Worm (Caenorhabditis elegans) whole organism, late embryonic: ENCODE results near the gene ZK1320.3.

Source experiments
- K02D7.2 ChIP-seq: sonication (generic microtip); optimal IDR thresholded peaks from 2 replicates; lab custom pipeline; 2017; ENCODE audit warnings: mild to moderate bottlenecking, missing genetic modification characterization, missing compliant biosample characterization
- K09A11.1 ChIP-seq: sonication (generic microtip); optimal IDR thresholded peaks from 2 replicates; lab custom pipeline; 2017; ENCODE audit warnings: antibody characterized with exemption, mild to moderate bottlenecking, missing genetic modification characterization, missing compliant biosample characterization; ENCODE audit not compliant: insufficient read depth
- T23F11.4 ChIP-seq: fragments of 200-800 bp; sonication (Bioruptor generic); optimal IDR thresholded peaks from 2 replicates; lab custom pipeline; 2018; ENCODE audit warnings: mild to moderate bottlenecking, missing genetic modification characterization, missing compliant biosample characterization
- Y22D7AL.16 ChIP-seq: sonication (generic microtip); optimal IDR thresholded peaks from 2 replicates; lab custom pipeline; 2016; ENCODE audit warnings: missing genetic modification characterization, missing compliant biosample characterization
- ahr-1 ChIP-seq: sonication (generic microtip); optimal IDR thresholded peaks from 2 replicates; lab custom pipeline; 2016; ENCODE audit warnings: missing genetic modification characterization, missing compliant biosample characterization
- ama-1 ChIP-seq: fragments of 150-350 bp; optimal IDR thresholded peaks from 2 replicates; lab custom pipeline; 2014
- ceh-14 ChIP-seq: sonication (generic microtip); optimal IDR thresholded peaks from 2 replicates; lab custom pipeline; 2016; ENCODE audit warnings: missing genotype, missing genetic modification characterization, missing compliant biosample characterization
- ceh-24 ChIP-seq: sonication (generic microtip); optimal IDR thresholded peaks from 2 replicates; lab custom pipeline; 2016; ENCODE audit warnings: mild to moderate bottlenecking, missing genetic modification characterization, missing compliant biosample characterization
- ceh-31 ChIP-seq: sonication (generic microtip); optimal IDR thresholded peaks from 2 replicates; lab custom pipeline; 2016; ENCODE audit warnings: missing genetic modification characterization, missing compliant biosample characterization
- ceh-34 ChIP-seq: sonication (generic microtip); optimal IDR thresholded peaks from 2 replicates; lab custom pipeline; 2016; ENCODE audit warnings: mild to moderate bottlenecking, missing genetic modification characterization, missing compliant biosample characterization
- ceh-6 ChIP-seq: fragments of 200-800 bp; sonication (Bioruptor generic); optimal IDR thresholded peaks from 2 replicates; lab custom pipeline; 2018; ENCODE audit warnings: mild to moderate bottlenecking, missing genetic modification characterization, missing compliant biosample characterization
- dmd-4 ChIP-seq: sonication (generic microtip); optimal IDR thresholded peaks from 2 replicates; lab custom pipeline; 2016; ENCODE audit warnings: borderline replicate concordance, missing genetic modification characterization, missing compliant biosample characterization
- dve-1 ChIP-seq: sonication (generic microtip); optimal IDR thresholded peaks from 2 replicates; lab custom pipeline; 2017; ENCODE audit warnings: antibody characterized with exemption, mild to moderate bottlenecking, missing genetic modification characterization, missing compliant biosample characterization
- elt-2 ChIP-seq: sonication (generic microtip); optimal IDR thresholded peaks from 2 replicates; lab custom pipeline; 2016; ENCODE audit warnings: missing genetic modification reagents, missing genetic modification characterization, missing compliant biosample characterization
- elt-4 ChIP-seq: sonication (generic microtip); optimal IDR thresholded peaks from 2 replicates; lab custom pipeline; 2016; ENCODE audit warnings: missing genetic modification characterization, missing compliant biosample characterization
- ets-4 ChIP-seq: sonication (generic microtip); optimal IDR thresholded peaks from 2 replicates; lab custom pipeline; 2016; ENCODE audit warnings: missing genetic modification characterization, missing compliant biosample characterization
- eyg-1 ChIP-seq: sonication (generic microtip); optimal IDR thresholded peaks from 2 replicates; lab custom pipeline; 2016; ENCODE audit warnings: missing genotype, missing genetic modification characterization, missing compliant biosample characterization
- gmeb-2 ChIP-seq: sonication (generic microtip); optimal IDR thresholded peaks from 2 replicates; lab custom pipeline; 2016; ENCODE audit warnings: missing genetic modification characterization, inconsistent platforms, missing compliant biosample characterization
- hlh-13 ChIP-seq: fragments of 200-800 bp; sonication (Bioruptor generic); optimal IDR thresholded peaks from 2 replicates; lab custom pipeline; 2018; ENCODE audit warnings: mild to moderate bottlenecking, missing genetic modification characterization, missing compliant biosample characterization
- hlh-8 ChIP-seq: sonication (generic microtip); optimal IDR thresholded peaks from 2 replicates; lab custom pipeline; 2016; ENCODE audit warnings: missing genotype, missing genetic modification characterization, missing compliant biosample characterization
- lim-6 ChIP-seq: sonication (generic microtip); optimal IDR thresholded peaks from 2 replicates; lab custom pipeline; 2016; ENCODE audit warnings: missing genetic modification characterization, missing compliant biosample characterization
- nhr-11 ChIP-seq: fragments of 150-350 bp; optimal IDR thresholded peaks from 2 replicates; lab custom pipeline; 2014; ENCODE audit warnings: missing biosample characterization, missing genetic modification characterization
- npax-4 ChIP-seq: sonication (generic microtip); optimal IDR thresholded peaks from 2 replicates; lab custom pipeline; 2016; ENCODE audit warnings: missing genetic modification characterization, missing compliant biosample characterization
- pag-3 ChIP-seq: sonication (generic microtip); optimal IDR thresholded peaks from 2 replicates; lab custom pipeline; 2016; ENCODE audit warnings: missing compliant biosample characterization, missing genetic modification characterization, borderline replicate concordance
- pat-9 ChIP-seq: fragments of 200-800 bp; sonication (Bioruptor generic); optimal IDR thresholded peaks from 2 replicates; lab custom pipeline; 2018; ENCODE audit warnings: mild to moderate bottlenecking, missing genetic modification characterization, moderate library complexity, missing compliant biosample characterization
- pax-1 ChIP-seq: fragments of 150-350 bp; optimal IDR thresholded peaks from 2 replicates; lab custom pipeline; 2014; ENCODE audit warnings: missing biosample characterization, missing genetic modification characterization
- pha-2 ChIP-seq: sonication (generic microtip); optimal IDR thresholded peaks from 2 replicates; lab custom pipeline; 2017; ENCODE audit warnings: mild to moderate bottlenecking, missing genetic modification characterization, missing compliant biosample characterization
- pha-4 ChIP-seq: fragments of 150-350 bp; optimal IDR thresholded peaks from 2 replicates; lab custom pipeline; 2018; ENCODE audit warnings: missing biosample characterization, missing genetic modification reagents, missing genetic modification characterization
- pqm-1 ChIP-seq: sonication (generic microtip); optimal IDR thresholded peaks from 2 replicates; lab custom pipeline; 2016; ENCODE audit warnings: missing genetic modification characterization, missing compliant biosample characterization
- rnt-1 ChIP-seq: sonication (generic microtip); optimal IDR thresholded peaks from 2 replicates; lab custom pipeline; 2016; ENCODE audit warnings: missing genetic modification characterization, missing compliant biosample characterization
- ttx-3 ChIP-seq: sonication (generic microtip); optimal IDR thresholded peaks from 2 replicates; lab custom pipeline; 2016; ENCODE audit warnings: missing genetic modification reagents, missing genetic modification characterization, missing compliant biosample characterization
- unc-42 ChIP-seq: sonication (generic microtip); optimal IDR thresholded peaks from 2 replicates; lab custom pipeline; 2016; ENCODE audit warnings: missing genotype, missing genetic modification characterization, missing compliant biosample characterization
- unc-55 ChIP-seq: sonication (generic microtip); optimal IDR thresholded peaks from 2 replicates; lab custom pipeline; 2017; ENCODE audit warnings: missing biosample characterization, missing genetic modification reagents, missing genetic modification characterization
- ztf-16 ChIP-seq: sonication (generic microtip); optimal IDR thresholded peaks from 2 replicates; lab custom pipeline; 2017; ENCODE audit warnings: missing genetic modification characterization, missing compliant biosample characterization

The ZK1320.3 gene

DNA sequence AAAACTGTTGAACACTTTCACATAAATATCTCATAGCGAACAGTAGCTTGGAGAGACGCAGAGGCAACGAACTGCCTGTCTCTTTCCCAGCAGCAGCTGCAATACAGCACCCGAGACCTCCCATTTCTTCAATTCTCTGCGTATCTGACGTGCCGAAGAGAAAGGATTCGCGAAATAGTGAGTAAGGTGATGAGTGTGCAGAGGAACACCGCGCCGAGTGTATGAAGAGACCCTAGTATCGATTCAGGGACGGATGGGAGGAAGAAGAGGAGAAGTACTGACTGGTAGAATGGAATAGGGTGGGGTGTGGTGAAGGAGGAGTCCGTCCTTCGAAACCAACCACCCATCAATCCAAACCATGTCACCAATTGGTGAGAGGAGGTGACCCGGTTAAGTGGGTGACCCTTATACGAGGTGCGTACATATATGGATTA is 14.1 kb downstream of the ZK1320.3 start (continued):
- peak; percentile 58 for TF ChIP-seq dmd-4

DNA sequence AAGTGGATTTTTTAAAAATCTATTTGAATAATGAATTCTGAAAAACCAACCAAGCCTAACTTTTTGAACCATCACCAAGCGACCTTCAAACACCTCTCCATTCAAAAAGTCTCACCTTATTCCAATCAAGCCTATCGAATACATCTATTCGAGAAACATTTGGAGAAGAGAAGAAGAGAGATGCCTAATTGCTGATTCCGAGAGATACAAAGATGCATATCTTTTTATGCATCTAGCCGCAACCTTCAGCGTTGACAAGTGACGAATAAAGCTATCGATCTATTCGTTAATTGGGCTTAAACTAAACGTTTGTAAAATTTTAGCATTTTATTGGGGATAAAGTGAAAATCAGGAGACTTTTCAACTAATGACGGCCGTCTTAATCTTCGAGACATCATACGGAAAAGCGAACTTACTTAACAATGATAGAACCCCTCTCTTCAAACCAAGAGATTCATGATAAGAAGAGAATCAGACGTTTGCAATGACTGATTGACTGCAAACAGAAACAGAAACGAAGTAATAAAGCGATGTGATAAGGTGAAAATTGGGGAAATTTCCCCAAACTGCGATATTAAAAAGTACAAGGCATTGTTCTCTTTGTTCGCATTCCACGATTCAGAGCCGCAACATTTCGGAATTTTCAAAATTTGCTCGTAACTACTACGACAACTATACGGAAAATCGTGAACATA is 15.1 kb downstream of the ZK1320.3 start:
- TF ChIP-seq pha-2 (tag; lab: Kevin White, UChicago) (no peak), rnt-1 (tag; lab: Kevin White, UChicago) (peak; percentile 77), ceh-31 (tag; lab: Kevin White, UChicago) (no peak), npax-4 (tag; lab: Kevin White, UChicago) (no peak), elt-2 (tag; lab: Kevin White, UChicago) (peak; percentile 46), unc-55 (peak; percentile 39), ceh-34 (tag; lab: Kevin White, UChicago) (no peak)

DNA sequence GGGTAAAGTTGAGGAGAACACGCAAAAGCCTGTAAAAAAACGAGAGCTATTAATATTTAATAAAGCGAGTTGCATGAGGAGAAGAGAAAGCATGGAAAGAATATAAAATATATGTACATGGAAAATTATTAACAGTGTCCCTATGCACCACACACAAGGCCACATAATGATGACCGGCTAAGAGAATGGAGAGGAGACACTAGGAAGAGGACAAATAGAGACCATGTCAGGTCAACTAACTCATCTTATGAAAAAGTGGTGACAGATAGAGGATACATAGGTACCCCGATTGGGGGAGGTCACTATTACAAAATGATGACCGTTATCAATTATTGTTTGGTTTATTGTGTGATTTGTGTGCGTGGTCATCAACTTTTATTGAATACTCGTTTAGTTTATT is 15.8 kb downstream of the ZK1320.3 start, which contains the start of gene fzr-1:
TSS of gene fzr-1 (minus strand) at position 29 of the 400 bp plus-strand sequence.
- TF ChIP-seq elt-2 (tag; lab: Kevin White, UChicago) (peak; percentile 16), hlh-13 (no peak)

DNA sequence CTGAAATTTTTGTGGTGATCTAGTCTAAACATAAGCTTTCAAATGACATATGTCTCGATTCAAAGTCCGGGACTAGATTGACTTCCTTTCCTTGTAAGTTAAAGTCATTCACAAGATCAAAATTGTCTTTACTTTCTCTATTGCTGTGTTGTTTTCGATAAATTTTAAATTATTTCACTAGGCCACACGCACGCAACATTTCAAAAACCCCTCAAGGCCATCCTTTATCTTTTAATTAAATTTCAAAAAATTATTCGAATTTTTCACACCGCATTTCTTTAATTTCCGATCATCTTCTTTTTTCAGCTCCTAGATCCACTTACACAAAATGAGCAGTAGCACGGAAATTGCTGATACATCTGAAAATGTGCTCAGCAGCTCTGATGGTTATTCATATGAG is 23.9 kb downstream of the ZK1320.3 start, which contains the start of gene ZK1307.7:
TSS of gene ZK1307.7 (plus strand) at position 301 of the 400 bp plus-strand sequence.
- TF ChIP-seq ahr-1 (tag; lab: Kevin White, UChicago) (no peak), nhr-11 (tag; lab: Kevin White, UChicago) (no peak), eyg-1 (no peak), pha-4 (tag; lab: Kevin White, UChicago) (no peak), T23F11.4 (GFP tag; lab: Kevin White, UChicago) (no peak), dmd-4 (no peak), pag-3 (tag; lab: Kevin White, UChicago) (no peak), unc-55 (no peak), ets-4 (tag; lab: Kevin White, UChicago) (no peak), ttx-3 (no peak), ceh-14 (tag; lab: Kevin White, UChicago) (no peak), rnt-1 (tag; lab: Kevin White, UChicago) (no peak), pax-1 (tag; lab: Kevin White, UChicago) (no peak), ama-1 (lab: Kevin White, UChicago) (no peak), hlh-8 (tag; lab: Kevin White, UChicago) (no peak)

DNA sequence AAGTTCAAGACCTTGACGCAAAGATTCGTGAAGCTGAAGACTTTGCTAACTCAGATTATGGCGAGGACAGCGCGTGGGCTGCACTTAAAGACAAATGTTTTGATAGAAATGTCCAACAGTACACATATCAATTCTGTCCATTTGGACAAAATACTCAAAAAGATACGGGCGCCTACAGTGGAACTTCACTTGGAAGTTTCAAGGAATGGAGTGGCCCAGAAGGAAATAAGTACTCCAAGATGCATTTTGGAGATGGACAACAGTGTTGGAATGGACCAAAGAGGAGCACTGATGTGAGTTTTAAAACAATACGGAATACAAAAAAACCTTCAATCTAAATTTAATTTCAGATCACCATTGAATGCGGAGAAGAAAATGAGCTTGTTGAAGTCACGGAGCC is 34.3 kb downstream of the ZK1320.3 start:
- TF ChIP-seq K09A11.1 (no peak), unc-42 (no peak), dve-1 (no peak), dmd-4 (no peak), elt-4 (no peak), Y22D7AL.16 (tag; lab: Kevin White, UChicago) (no peak), gmeb-2 (tag; lab: Kevin White, UChicago) (no peak), pqm-1 (tag; lab: Kevin White, UChicago) (no peak), K02D7.2 (tag; lab: Kevin White, UChicago) (no peak), ztf-16 (no peak), pat-9 (tag; lab: Kevin White, UChicago) (no peak), lim-6 (tag; lab: Kevin White, UChicago) (no peak), ceh-34 (tag; lab: Kevin White, UChicago) (no peak), ceh-24 (tag; lab: Kevin White, UChicago) (no peak), ahr-1 (tag; lab: Kevin White, UChicago) (no peak), T23F11.4 (GFP tag; lab: Kevin White, UChicago) (no peak), ceh-6 (GFP tag; lab: Kevin White, UChicago) (no peak), ceh-31 (tag; lab: Kevin White, UChicago) (no peak)
